Worm (Caenorhabditis elegans) whole organism, L4 larva: ENCODE measurements around the gene cpr-8.

ENCODE experiments used
- ceh-82 ChIP-seq: sonication (generic microtip); optimal IDR thresholded peaks from 2 replicates; lab custom pipeline; 2017; ENCODE audit warnings: missing biosample characterization, missing genetic modification characterization
- gei-8 ChIP-seq: fragments of 200-800 bp; sonication (Bioruptor generic); optimal IDR thresholded peaks from 2 replicates; lab custom pipeline; 2018; ENCODE audit warnings: mild to moderate bottlenecking, missing genetic modification characterization, missing compliant biosample characterization
- lin-15B ChIP-seq: fragments of 150-350 bp; sonication (generic microtip); optimal IDR thresholded peaks from 3 replicates; lab custom pipeline; 2014; ENCODE audit warnings: missing biosample characterization, missing genetic modification characterization
- mdt-29 ChIP-seq: fragments of 200-800 bp; sonication (Bioruptor generic); IDR thresholded peaks from 2 replicates; pipeline ENCODE4 v1.3.6; 2022; ENCODE audit warnings: missing genetic modification reagents, missing genetic modification characterization, missing compliant biosample characterization
- mep-1 ChIP-seq: fragments of 150-350 bp; sonication (generic microtip); optimal IDR thresholded peaks from 3 replicates; lab custom pipeline; 2014; ENCODE audit warnings: missing biosample characterization, missing genetic modification characterization
- nhr-11 ChIP-seq: fragments of 150-350 bp; optimal IDR thresholded peaks from 2 replicates; lab custom pipeline; 2014; ENCODE audit warnings: missing biosample characterization, missing genetic modification characterization
- nhr-237 ChIP-seq: sonication (generic microtip); optimal IDR thresholded peaks from 2 replicates; lab custom pipeline; 2017; ENCODE audit warnings: missing biosample characterization, missing genetic modification characterization
- nhr-28 ChIP-seq: fragments of 150-350 bp; optimal IDR thresholded peaks from 2 replicates; lab custom pipeline; 2014; ENCODE audit warnings: missing biosample characterization, missing genetic modification characterization
- pha-4 ChIP-seq, 2 experiments: fragments of 150-350 bp in 1 of 2; fragments of 200-800 bp in 1 of 2; sonication (Bioruptor generic) in 1 of 2; IDR thresholded peaks in 1 of 2; optimal IDR thresholded peaks in 1 of 2; 2 replicates each; pipeline versions ENCODE4 v1.3.6 to Lab custom; 2014 to 2022; ENCODE audit warnings: missing genetic modification characterization in 2 of 2, missing genetic modification reagents in 2 of 2, missing biosample characterization in 1 of 2, missing compliant biosample characterization in 1 of 2
- skn-1 ChIP-seq: fragments of 150-350 bp; optimal IDR thresholded peaks from 2 replicates; lab custom pipeline; 2014; ENCODE audit warnings: missing biosample characterization, missing genetic modification characterization

DNA sequence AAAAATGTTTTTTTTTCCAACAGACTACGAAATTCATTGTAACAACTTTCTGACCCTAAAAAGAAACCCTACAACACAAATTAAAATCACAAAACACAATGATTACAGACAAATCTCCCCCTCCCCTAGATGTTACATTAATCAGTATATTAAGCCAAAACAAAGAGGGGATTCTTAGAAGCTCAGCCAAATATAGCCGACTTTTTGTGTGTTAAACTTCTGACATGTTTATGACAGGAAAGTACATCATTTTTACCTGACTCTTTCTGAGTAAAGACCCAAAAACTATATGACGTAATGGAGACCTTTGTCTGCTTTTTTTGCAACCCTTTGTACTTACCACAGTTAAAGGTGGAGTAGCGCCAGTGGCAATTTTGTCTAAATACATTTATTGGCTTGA lies 14.3 kb upstream of the cpr-8 start:
- TF ChIP-seq skn-1 (tag; lab: Kevin White, UChicago) (no peak), ceh-82 (tag; lab: Kevin White, UChicago) (no peak), nhr-11 (tag; lab: Kevin White, UChicago) (no peak), nhr-237 (tag; lab: Kevin White, UChicago) (no peak), mdt-29 (GFP tag; lab: Robert Waterston, UW) (no peak), nhr-28 (tag; lab: Kevin White, UChicago) (no peak), mep-1 (tag; lab: Kevin White, UChicago) (no peak), pha-4 (GFP tag; IDR thresholded peaks at IDR 0.05; lab: Robert Waterston, UW) (no peak), pha-4 (tag; optimal IDR thresholded peaks at IDR 0.05; lab: Kevin White, UChicago) (no peak), gei-8 (GFP tag; lab: Kevin White, UChicago) (no peak), lin-15B (no peak)
